Worm (Caenorhabditis elegans) whole organism, L2 larva: ENCODE measurements around the gene T26C5.3.

ENCODE experiments used
- ama-1 ChIP-seq: fragments of 150-350 bp; optimal IDR thresholded peaks from 2 replicates; lab custom pipeline; 2018; ENCODE audit warnings: inconsistent platforms
- blmp-1 ChIP-seq: sonication (generic microtip); optimal IDR thresholded peaks from 2 replicates; lab custom pipeline; 2017; ENCODE audit warnings: missing genetic modification characterization, mild to moderate bottlenecking, missing compliant biosample characterization, antibody characterized with exemption, moderate library complexity; ENCODE audit not compliant: insufficient read depth
- ceh-82 ChIP-seq: fragments of 150-350 bp; optimal IDR thresholded peaks from 2 replicates; lab custom pipeline; 2014; ENCODE audit warnings: missing biosample characterization, missing genetic modification characterization
- egl-27 ChIP-seq: sonication (generic microtip); optimal IDR thresholded peaks from 3 replicates; lab custom pipeline; 2017; ENCODE audit warnings: missing biosample characterization, missing genetic modification reagents, missing genetic modification characterization
- nhr-11 ChIP-seq: fragments of 150-350 bp; optimal IDR thresholded peaks from 2 replicates; lab custom pipeline; 2014; ENCODE audit warnings: missing biosample characterization, missing genetic modification characterization
- nhr-12 ChIP-seq: fragments of 150-350 bp; optimal IDR thresholded peaks from 2 replicates; lab custom pipeline; 2014; ENCODE audit warnings: missing biosample characterization, missing genetic modification characterization
- nhr-25 ChIP-seq: fragments of 150-350 bp; sonication (generic microtip); optimal IDR thresholded peaks from 3 replicates; lab custom pipeline; 2014; ENCODE audit warnings: missing biosample characterization, missing genetic modification characterization
- sem-4 ChIP-seq: fragments of 150-350 bp; optimal IDR thresholded peaks from 2 replicates; lab custom pipeline; 2014; ENCODE audit warnings: missing biosample characterization, missing genetic modification reagents, missing genetic modification characterization
- snpc-4 ChIP-seq: fragments of 150-350 bp; optimal IDR thresholded peaks from 2 replicates; lab custom pipeline; 2014; ENCODE audit warnings: missing biosample characterization, missing genetic modification characterization

ce11 chrII:9196325-9196724 lies 40.1 kb upstream of the T26C5.3 start:
- TF ChIP-seq blmp-1 (tag; lab: Kevin White, UChicago) = no peak
- TF ChIP-seq nhr-25 (tag; lab: Kevin White, UChicago) = no peak
- TF ChIP-seq nhr-11 (tag; lab: Kevin White, UChicago) = no peak
- TF ChIP-seq sem-4 (tag; lab: Kevin White, UChicago) = no peak
- TF ChIP-seq ceh-82 = no peak
- no peak for TF ChIP-seq nhr-12 (tag; lab: Kevin White, UChicago)
- TF ChIP-seq snpc-4 (tag; lab: Kevin White, UChicago) = no peak
- no peak for TF ChIP-seq ama-1
- TF ChIP-seq egl-27 (tag; lab: Kevin White, UChicago) = no peak
